Worm (Caenorhabditis elegans) whole organism, mixed stage, embryonic: ENCODE data around the gene ptp-2.

Source experiments
- M03D4.4 ChIP-seq: sonication (generic microtip); optimal IDR thresholded peaks from 2 replicates; lab custom pipeline; 2017; ENCODE audit warnings: mild to moderate bottlenecking, missing genetic modification characterization, missing compliant biosample characterization
- blmp-1 ChIP-seq: fragments of 150-350 bp; optimal IDR thresholded peaks from 2 replicates; lab custom pipeline; 2014; ENCODE audit warnings: missing biosample characterization, missing genetic modification characterization
- ceh-39 ChIP-seq: fragments of 150-350 bp; optimal IDR thresholded peaks from 2 replicates; lab custom pipeline; 2014; ENCODE audit warnings: missing biosample characterization, missing genetic modification characterization
- ceh-43 ChIP-seq: fragments of 200-800 bp; sonication (Bioruptor generic); optimal IDR thresholded peaks from 2 replicates; lab custom pipeline; 2018; ENCODE audit warnings: mild to moderate bottlenecking, missing genetic modification characterization, moderate library complexity, missing compliant biosample characterization
- ceh-83 ChIP-seq: fragments of 200-800 bp; sonication (Bioruptor generic); optimal IDR thresholded peaks from 2 replicates; lab custom pipeline; 2018; ENCODE audit warnings: mild to moderate bottlenecking, missing genetic modification characterization, missing compliant biosample characterization
- ces-1 ChIP-seq: fragments of 150-350 bp; optimal IDR thresholded peaks from 2 replicates; lab custom pipeline; 2014; ENCODE audit warnings: missing biosample characterization, missing genetic modification reagents, missing genetic modification characterization
- cnd-1 ChIP-seq: fragments of 200-800 bp; sonication (Bioruptor generic); optimal IDR thresholded peaks from 2 replicates; lab custom pipeline; 2018; ENCODE audit warnings: mild to moderate bottlenecking, missing genetic modification characterization, missing compliant biosample characterization
- drap-1 ChIP-seq: fragments of 200-800 bp; sonication (Bioruptor generic); optimal IDR thresholded peaks from 3 replicates; lab custom pipeline; 2018; ENCODE audit warnings: mild to moderate bottlenecking, missing genetic modification characterization, missing compliant biosample characterization
- elt-3 ChIP-seq: fragments of 150-350 bp; optimal IDR thresholded peaks from 2 replicates; lab custom pipeline; 2014; ENCODE audit warnings: missing biosample characterization, missing genetic modification characterization
- flh-1 ChIP-seq: fragments of 200-800 bp; sonication (Bioruptor generic); optimal IDR thresholded peaks from 2 replicates; lab custom pipeline; 2018; ENCODE audit warnings: mild to moderate bottlenecking, missing genetic modification characterization, moderate library complexity, missing compliant biosample characterization
- ham-2 ChIP-seq: fragments of 200-800 bp; sonication (Bioruptor generic); optimal IDR thresholded peaks from 2 replicates; lab custom pipeline; 2018; ENCODE audit warnings: mild to moderate bottlenecking, missing genetic modification characterization, missing compliant biosample characterization
- hlh-1 ChIP-seq: fragments of 150-350 bp; optimal IDR thresholded peaks from 2 replicates; lab custom pipeline; 2014; ENCODE audit warnings: missing biosample characterization, missing genetic modification reagents, missing genetic modification characterization
- lin-13 ChIP-seq: fragments of 150-350 bp; optimal IDR thresholded peaks from 2 replicates; lab custom pipeline; 2014; ENCODE audit warnings: missing biosample characterization, missing genetic modification characterization
- lsy-2 ChIP-seq: fragments of 150-350 bp; optimal IDR thresholded peaks from 2 replicates; lab custom pipeline; 2014; ENCODE audit warnings: missing biosample characterization, missing genetic modification characterization
- mep-1 ChIP-seq: fragments of 150-350 bp; optimal IDR thresholded peaks from 2 replicates; lab custom pipeline; 2017; ENCODE audit warnings: missing biosample characterization, missing genetic modification reagents, missing genetic modification characterization, inconsistent platforms
- mls-2 ChIP-seq: sonication (generic microtip); optimal IDR thresholded peaks from 2 replicates; lab custom pipeline; 2016; ENCODE audit warnings: mild to moderate bottlenecking, missing genetic modification characterization, moderate library complexity, missing compliant biosample characterization
- nhr-12 ChIP-seq: fragments of 150-350 bp; optimal IDR thresholded peaks from 2 replicates; lab custom pipeline; 2014; ENCODE audit warnings: missing biosample characterization, missing genetic modification characterization
- nhr-237 ChIP-seq: fragments of 150-350 bp; optimal IDR thresholded peaks from 2 replicates; lab custom pipeline; 2014; ENCODE audit warnings: missing biosample characterization, missing genetic modification characterization
- nhr-28 ChIP-seq: fragments of 150-350 bp; optimal IDR thresholded peaks from 2 replicates; lab custom pipeline; 2014; ENCODE audit warnings: missing biosample characterization, missing genetic modification characterization
- nhr-76 ChIP-seq: sonication (generic microtip); optimal IDR thresholded peaks from 2 replicates; lab custom pipeline; 2017; ENCODE audit warnings: missing biosample characterization, missing genetic modification characterization
- pha-4 ChIP-seq: fragments of 150-350 bp; optimal IDR thresholded peaks from 2 replicates; lab custom pipeline; 2018; ENCODE audit warnings: missing biosample characterization, missing genetic modification reagents, missing genetic modification characterization
- sem-2 ChIP-seq: fragments of 200-800 bp; sonication (Bioruptor generic); optimal IDR thresholded peaks from 2 replicates; lab custom pipeline; 2018; ENCODE audit warnings: mild to moderate bottlenecking, missing genetic modification characterization, missing compliant biosample characterization
- snpc-4 ChIP-seq: fragments of 150-350 bp; optimal IDR thresholded peaks from 2 replicates; lab custom pipeline; 2014; ENCODE audit warnings: missing biosample characterization, missing genetic modification characterization
- tbx-8 ChIP-seq: fragments of 200-800 bp; sonication (Bioruptor generic); optimal IDR thresholded peaks from 2 replicates; lab custom pipeline; 2018; ENCODE audit warnings: mild to moderate bottlenecking, missing genetic modification characterization, moderate library complexity, missing compliant biosample characterization
- unc-120 ChIP-seq: sonication (generic microtip); optimal IDR thresholded peaks from 2 replicates; lab custom pipeline; 2017; ENCODE audit warnings: missing genetic modification characterization, missing compliant biosample characterization; ENCODE audit not compliant: poor library complexity, severe bottlenecking
- unc-39 ChIP-seq: fragments of 150-350 bp; optimal IDR thresholded peaks from 2 replicates; lab custom pipeline; 2014; ENCODE audit warnings: missing biosample characterization, missing genetic modification characterization
- unc-62 ChIP-seq: fragments of 150-350 bp; optimal IDR thresholded peaks from 2 replicates; lab custom pipeline; 2014; ENCODE audit warnings: missing biosample characterization, missing genetic modification reagents, missing genetic modification characterization
- zip-8 ChIP-seq: fragments of 150-350 bp; optimal IDR thresholded peaks from 2 replicates; lab custom pipeline; 2014; ENCODE audit warnings: missing biosample characterization, missing genetic modification characterization

The ptp-2 gene

ce11 chrII:5956583-5956982 is 38.1 kb downstream of the ptp-2 start, which contains the start of gene casy-1:
casy-1 (minus strand) TSS chrII:5956683.
- TF ChIP-seq nhr-12 (tag; lab: Kevin White, UChicago) (no peak), drap-1 (GFP tag; lab: Kevin White, UChicago) (no peak), M03D4.4 (tag; lab: Kevin White, UChicago) (no peak)
- TF ChIP-seq, all 35 proteins: peak for 0

- TF ChIP-seq drap-1 (GFP tag; lab: Kevin White, UChicago) (no peak), ceh-39 (tag; lab: Kevin White, UChicago) (no peak), ceh-83 (GFP tag; lab: Kevin White, UChicago) (no peak), blmp-1 (no peak), lin-13 (no peak), pha-4 (no peak), mls-2 (tag; lab: Kevin White, UChicago) (no peak), nhr-28 (tag; lab: Kevin White, UChicago) (no peak), unc-120 (no peak), ces-1 (GFP tag; lab: Kevin White, UChicago) (no peak)
- TF ChIP-seq, all 35 proteins: peak for 0
Measured at ce11 chrII:5957803-5958367, 39.4 kb downstream of the ptp-2 start.

- TF ChIP-seq flh-1 (GFP tag; lab: Kevin White, UChicago) (no peak), ces-1 (GFP tag; lab: Kevin White, UChicago) (peak; percentile 94)
Measured at ce11 chrII:5959575-5960119, 41.2 kb downstream of the ptp-2 start.

- TF ChIP-seq unc-62 (GFP tag; lab: Kevin White, UChicago), result no peak
- TF ChIP-seq nhr-12 (tag; lab: Kevin White, UChicago), result no peak
- no peak for TF ChIP-seq unc-39 (tag; lab: Kevin White, UChicago)
- TF ChIP-seq cnd-1 (tag; lab: Kevin White, UChicago), result no peak
- TF ChIP-seq mls-2 (tag; lab: Kevin White, UChicago), result no peak
- no peak for TF ChIP-seq tbx-8 (GFP tag; lab: Kevin White, UChicago)
- TF ChIP-seq zip-8, result no peak
- no peak for TF ChIP-seq ceh-43 (GFP tag; lab: Kevin White, UChicago)
- TF ChIP-seq elt-3 (tag; lab: Kevin White, UChicago), result no peak
- no peak for TF ChIP-seq nhr-76 (tag; lab: Kevin White, UChicago)
- no peak for TF ChIP-seq sem-2 (GFP tag; lab: Kevin White, UChicago)
- TF ChIP-seq ceh-39 (tag; lab: Kevin White, UChicago), result no peak
- TF ChIP-seq snpc-4 (tag; lab: Kevin White, UChicago), result no peak
- no peak for TF ChIP-seq nhr-237 (tag; lab: Kevin White, UChicago)
- no peak for TF ChIP-seq ham-2 (GFP tag; lab: Kevin White, UChicago)
- no peak for TF ChIP-seq lin-13
- TF ChIP-seq, all 35 proteins: peak for 0
Measured at ce11 chrII:5961317-5961716, 42.9 kb downstream of the ptp-2 start, which contains the start of gene B0034.7. B0034.7 (plus strand) TSS chrII:5961617.

ce11 chrII:5962343-5962742 is 43.9 kb downstream of the ptp-2 start:
- TF ChIP-seq ces-1 (GFP tag; lab: Kevin White, UChicago) (peak; percentile 19), lsy-2 (tag; lab: Kevin White, UChicago) (no peak)

- no peak for TF ChIP-seq snpc-4 (tag; lab: Kevin White, UChicago)
- TF ChIP-seq M03D4.4 (tag; lab: Kevin White, UChicago), result no peak
- no peak for TF ChIP-seq lsy-2 (tag; lab: Kevin White, UChicago)
- no peak for TF ChIP-seq hlh-1 (tag; lab: Kevin White, UChicago)
- TF ChIP-seq sem-2 (GFP tag; lab: Kevin White, UChicago), result no peak
- TF ChIP-seq drap-1 (GFP tag; lab: Kevin White, UChicago), result no peak
- no peak for TF ChIP-seq ham-2 (GFP tag; lab: Kevin White, UChicago)
- no peak for TF ChIP-seq flh-1 (GFP tag; lab: Kevin White, UChicago)
- no peak for TF ChIP-seq mep-1 (tag; lab: Kevin White, UChicago)
- no peak for TF ChIP-seq cnd-1 (tag; lab: Kevin White, UChicago)
- TF ChIP-seq mls-2 (tag; lab: Kevin White, UChicago), result no peak
- no peak for TF ChIP-seq ces-1 (GFP tag; lab: Kevin White, UChicago)
- no peak for TF ChIP-seq tbx-8 (GFP tag; lab: Kevin White, UChicago)
Measured at ce11 chrII:5964962-5965361, 46.5 kb downstream of the ptp-2 start.
